Worm (Caenorhabditis elegans) whole organism, L2 larva: ENCODE results near the gene F28H7.3.

ENCODE experiments used
- C34F6.9 ChIP-seq: fragments of 150-350 bp; optimal IDR thresholded peaks from 2 replicates; lab custom pipeline; 2014; ENCODE audit warnings: missing biosample characterization, missing genetic modification characterization
- F13H6.1 ChIP-seq: sonication (generic microtip); optimal IDR thresholded peaks from 2 replicates; lab custom pipeline; 2016; ENCODE audit warnings: missing genetic modification characterization, missing compliant biosample characterization
- Y55F3AM.14 ChIP-seq: fragments of 200-800 bp; sonication (Bioruptor generic); optimal IDR thresholded peaks from 2 replicates; lab custom pipeline; 2018; ENCODE audit warnings: mild to moderate bottlenecking, missing genetic modification characterization, missing compliant biosample characterization
- ZK546.5 ChIP-seq: sonication (generic microtip); optimal IDR thresholded peaks from 2 replicates; lab custom pipeline; 2017; ENCODE audit warnings: missing biosample characterization, missing genetic modification characterization
- alr-1 ChIP-seq: fragments of 150-350 bp; optimal IDR thresholded peaks from 2 replicates; lab custom pipeline; 2014; ENCODE audit warnings: missing biosample characterization, missing genetic modification characterization
- aly-2 ChIP-seq: fragments of 150-350 bp; optimal IDR thresholded peaks from 2 replicates; lab custom pipeline; 2014; ENCODE audit warnings: missing biosample characterization, missing genetic modification characterization
- ama-1 ChIP-seq: fragments of 150-350 bp; optimal IDR thresholded peaks from 2 replicates; lab custom pipeline; 2018; ENCODE audit warnings: inconsistent platforms
- blmp-1 ChIP-seq: sonication (generic microtip); optimal IDR thresholded peaks from 2 replicates; lab custom pipeline; 2017; ENCODE audit warnings: missing genetic modification characterization, mild to moderate bottlenecking, missing compliant biosample characterization, antibody characterized with exemption, moderate library complexity; ENCODE audit not compliant: insufficient read depth
- ceh-16 ChIP-seq: fragments of 150-350 bp; optimal IDR thresholded peaks from 2 replicates; lab custom pipeline; 2014; ENCODE audit warnings: missing biosample characterization, missing genetic modification characterization
- crh-2 ChIP-seq: sonication (generic microtip); optimal IDR thresholded peaks from 2 replicates; lab custom pipeline; 2017; ENCODE audit warnings: missing biosample characterization, missing genetic modification characterization
- egl-27 ChIP-seq: sonication (generic microtip); optimal IDR thresholded peaks from 3 replicates; lab custom pipeline; 2017; ENCODE audit warnings: missing biosample characterization, missing genetic modification reagents, missing genetic modification characterization
- elt-1 ChIP-seq: fragments of 150-350 bp; optimal IDR thresholded peaks from 2 replicates; lab custom pipeline; 2014; ENCODE audit warnings: missing biosample characterization, missing genetic modification characterization
- elt-3 ChIP-seq: sonication (generic microtip); optimal IDR thresholded peaks from 2 replicates; lab custom pipeline; 2017; ENCODE audit warnings: missing biosample characterization, missing genetic modification characterization
- fos-1 ChIP-seq: fragments of 150-350 bp; optimal IDR thresholded peaks from 2 replicates; lab custom pipeline; 2014; ENCODE audit warnings: missing biosample characterization, missing genetic modification characterization
- gmeb-1 ChIP-seq: fragments of 150-350 bp; optimal IDR thresholded peaks from 2 replicates; lab custom pipeline; 2014; ENCODE audit warnings: missing biosample characterization, missing genetic modification characterization
- lin-11 ChIP-seq: fragments of 150-350 bp; sonication (generic microtip); optimal IDR thresholded peaks from 2 replicates; lab custom pipeline; 2014; ENCODE audit warnings: missing biosample characterization, missing genetic modification characterization, inconsistent platforms, mixed read lengths
- lin-13 ChIP-seq: fragments of 150-350 bp; optimal IDR thresholded peaks from 2 replicates; lab custom pipeline; 2014; ENCODE audit warnings: missing biosample characterization, missing genetic modification reagents, missing genetic modification characterization
- lsy-2 ChIP-seq, 2 experiments: fragments of 150-350 bp in 1 of 2; sonication (generic microtip) in 1 of 2; optimal IDR thresholded peaks; 2 replicates each; lab custom pipeline; 2014 to 2017; ENCODE audit warnings: missing biosample characterization in 2 of 2, missing genetic modification characterization in 2 of 2
- mab-5 ChIP-seq: fragments of 150-350 bp; optimal IDR thresholded peaks from 2 replicates; lab custom pipeline; 2014; ENCODE audit warnings: missing biosample characterization, missing genetic modification characterization
- mdl-1 ChIP-seq, 2 experiments: fragments of 150-350 bp in 1 of 2; sonication (generic microtip) in 1 of 2; optimal IDR thresholded peaks; 2 replicates each; lab custom pipeline; 2017; ENCODE audit warnings: missing biosample characterization in 2 of 2, missing genetic modification characterization in 2 of 2
- nhr-10 ChIP-seq: sonication (generic microtip); optimal IDR thresholded peaks from 2 replicates; lab custom pipeline; 2017; ENCODE audit warnings: missing biosample characterization, missing genetic modification characterization
- nhr-11 ChIP-seq: fragments of 150-350 bp; optimal IDR thresholded peaks from 2 replicates; lab custom pipeline; 2014; ENCODE audit warnings: missing biosample characterization, missing genetic modification characterization
- nhr-12 ChIP-seq: fragments of 150-350 bp; optimal IDR thresholded peaks from 2 replicates; lab custom pipeline; 2014; ENCODE audit warnings: missing biosample characterization, missing genetic modification characterization
- nhr-129 ChIP-seq: fragments of 150-350 bp; optimal IDR thresholded peaks from 2 replicates; lab custom pipeline; 2014; ENCODE audit warnings: missing biosample characterization, missing genetic modification characterization
- nhr-21 ChIP-seq: fragments of 150-350 bp; optimal IDR thresholded peaks from 2 replicates; lab custom pipeline; 2014; ENCODE audit warnings: missing biosample characterization, missing genetic modification characterization
- nhr-23 ChIP-seq: fragments of 150-350 bp; optimal IDR thresholded peaks from 2 replicates; lab custom pipeline; 2014; ENCODE audit warnings: missing biosample characterization, missing genetic modification reagents, missing genetic modification characterization
- nhr-25 ChIP-seq: fragments of 150-350 bp; sonication (generic microtip); optimal IDR thresholded peaks from 3 replicates; lab custom pipeline; 2014; ENCODE audit warnings: missing biosample characterization, missing genetic modification characterization
- nhr-6 ChIP-seq: fragments of 150-350 bp; optimal IDR thresholded peaks from 2 replicates; lab custom pipeline; 2014; ENCODE audit warnings: missing biosample characterization, missing genetic modification characterization
- nhr-77 ChIP-seq: fragments of 150-350 bp; optimal IDR thresholded peaks from 2 replicates; lab custom pipeline; 2014; ENCODE audit warnings: missing biosample characterization, missing genetic modification characterization
- sem-4 ChIP-seq: fragments of 150-350 bp; optimal IDR thresholded peaks from 2 replicates; lab custom pipeline; 2014; ENCODE audit warnings: missing biosample characterization, missing genetic modification reagents, missing genetic modification characterization
- skn-1 ChIP-seq: sonication (generic microtip); optimal IDR thresholded peaks from 2 replicates; lab custom pipeline; 2017; ENCODE audit warnings: missing biosample characterization, missing genetic modification characterization
- sma-3 ChIP-seq: sonication (generic microtip); optimal IDR thresholded peaks from 2 replicates; lab custom pipeline; 2016; ENCODE audit warnings: missing genetic modification reagents, missing genetic modification characterization, missing compliant biosample characterization
- sma-9 ChIP-seq, 2 experiments: fragments of 150-350 bp in 1 of 2; sonication (generic microtip) in 1 of 2; optimal IDR thresholded peaks; 2 replicates each; lab custom pipeline; 2014 to 2016; ENCODE audit warnings: missing genetic modification characterization in 2 of 2, mild to moderate bottlenecking in 1 of 2, missing biosample characterization in 1 of 2, missing compliant biosample characterization in 1 of 2, missing genetic modification reagents in 1 of 2, moderate library complexity in 1 of 2
- snpc-4 ChIP-seq: fragments of 150-350 bp; optimal IDR thresholded peaks from 2 replicates; lab custom pipeline; 2014; ENCODE audit warnings: missing biosample characterization, missing genetic modification characterization
- unc-55 ChIP-seq: fragments of 150-350 bp; sonication (generic microtip); optimal IDR thresholded peaks from 3 replicates; lab custom pipeline; 2014; ENCODE audit warnings: missing biosample characterization, missing genetic modification reagents, missing genetic modification characterization
- unc-62 ChIP-seq: fragments of 150-350 bp; optimal IDR thresholded peaks from 2 replicates; lab custom pipeline; 2014; ENCODE audit warnings: missing biosample characterization, missing genetic modification reagents, missing genetic modification characterization
- zag-1 ChIP-seq: fragments of 150-350 bp; optimal IDR thresholded peaks from 2 replicates; lab custom pipeline; 2014; ENCODE audit warnings: missing biosample characterization, missing genetic modification characterization
- ztf-1 ChIP-seq: fragments of 200-800 bp; sonication (Bioruptor generic); conservative IDR thresholded peaks from 2 replicates; pipeline ENCODE4 v1.3.6; 2022; ENCODE audit warnings: missing genetic modification characterization, missing compliant biosample characterization
- ztf-4 ChIP-seq: fragments of 150-350 bp; optimal IDR thresholded peaks from 2 replicates; lab custom pipeline; 2014; ENCODE audit warnings: missing biosample characterization, missing genetic modification characterization

Gene F28H7.3

ce11 chrV:10721912-10722426, 28.6 kb downstream of the F28H7.3 start:
- peak; percentile 90 for TF ChIP-seq blmp-1 (tag; lab: Kevin White, UChicago)
- TF ChIP-seq lsy-2 (tag; optimal IDR thresholded peaks at IDR 0.05; lab: Kevin White, UChicago): peak in 1 of 2 experiments; percentile 52
- no peak for TF ChIP-seq nhr-25
- TF ChIP-seq snpc-4 (tag; lab: Kevin White, UChicago): no peak
- TF ChIP-seq nhr-12 (tag; lab: Kevin White, UChicago): no peak
- no peak for TF ChIP-seq ZK546.5 (tag; lab: Kevin White, UChicago)
- peak; percentile 8 for TF ChIP-seq crh-2 (tag; lab: Kevin White, UChicago)
- peak; percentile 55 for TF ChIP-seq C34F6.9
- peak; percentile 65 for TF ChIP-seq Y55F3AM.14
- peak; percentile 51 for TF ChIP-seq F13H6.1
- TF ChIP-seq fos-1 (tag; lab: Kevin White, UChicago): peak; percentile 23
- TF ChIP-seq mdl-1 (tag; optimal IDR thresholded peaks at IDR 0.05; lab: Kevin White, UChicago): peak in 1 of 2 experiments; percentile 47
- TF ChIP-seq zag-1 (tag; lab: Kevin White, UChicago): peak; percentile 56
- TF ChIP-seq sma-9 (GFP tag; optimal IDR thresholded peaks at IDR 0.05; lab: Kevin White, UChicago): peak; percentile 88
- no peak for TF ChIP-seq sma-9 (tag; optimal IDR thresholded peaks at IDR 0.05; lab: Kevin White, UChicago)
- peak; percentile 70 for TF ChIP-seq sem-4 (tag; lab: Kevin White, UChicago)
- TF ChIP-seq unc-55 (GFP tag; lab: Kevin White, UChicago): peak; percentile 32
- TF ChIP-seq lin-11: peak; percentile 32
- peak; percentile 29 for TF ChIP-seq nhr-129 (tag; lab: Kevin White, UChicago)
- TF ChIP-seq egl-27 (tag; lab: Kevin White, UChicago): peak; percentile 13

ce11 chrV:10721304-10721703, 29.3 kb downstream of the F28H7.3 start:
- TF ChIP-seq sma-9 (GFP tag; optimal IDR thresholded peaks at IDR 0.05; lab: Kevin White, UChicago): peak; percentile 45
- TF ChIP-seq sma-9 (tag; optimal IDR thresholded peaks at IDR 0.05; lab: Kevin White, UChicago): no peak
- TF ChIP-seq lsy-2 (tag; optimal IDR thresholded peaks at IDR 0.05; lab: Kevin White, UChicago): no peak
- no peak for TF ChIP-seq nhr-23
- peak; percentile 41 for TF ChIP-seq unc-55 (GFP tag; lab: Kevin White, UChicago)
- TF ChIP-seq, all 48 proteins: peak for 2

ce11 chrV:10720876-10721275, 29.7 kb downstream of the F28H7.3 start:
- TF ChIP-seq blmp-1 (tag; lab: Kevin White, UChicago) (peak; percentile 22), nhr-25 (peak; percentile 45), alr-1 (tag; lab: Kevin White, UChicago) (no peak), lsy-2 (tag; optimal IDR thresholded peaks at IDR 0.05; lab: Kevin White, UChicago) (no peak)

- peak; percentile 74 for TF ChIP-seq sma-9 (GFP tag; optimal IDR thresholded peaks at IDR 0.05; lab: Kevin White, UChicago)
- no peak for TF ChIP-seq sma-9 (tag; optimal IDR thresholded peaks at IDR 0.05; lab: Kevin White, UChicago)
- no peak for TF ChIP-seq elt-1 (tag; lab: Kevin White, UChicago)
- TF ChIP-seq mab-5 (tag; lab: Kevin White, UChicago): peak; percentile 55
These were observed 30.2 kb downstream of the F28H7.3 start for ce11 chrV:10720303-10720847.

- peak; percentile 90 for TF ChIP-seq nhr-25
- peak; percentile 65 for TF ChIP-seq crh-2 (tag; lab: Kevin White, UChicago)
- no peak for TF ChIP-seq elt-1 (tag; lab: Kevin White, UChicago)
- TF ChIP-seq nhr-129 (tag; lab: Kevin White, UChicago): peak; percentile 97
- TF ChIP-seq elt-3: no peak
- peak; percentile 87 for TF ChIP-seq sma-3 (GFP tag; lab: Kevin White, UChicago)
- TF ChIP-seq nhr-11: no peak
- no peak for TF ChIP-seq alr-1 (tag; lab: Kevin White, UChicago)
- no peak for TF ChIP-seq zag-1 (tag; lab: Kevin White, UChicago)
- peak; percentile 43 for TF ChIP-seq fos-1 (tag; lab: Kevin White, UChicago)
- no peak for TF ChIP-seq lin-13 (GFP tag; lab: Kevin White, UChicago)
- no peak for TF ChIP-seq nhr-10 (tag; lab: Kevin White, UChicago)
- no peak for TF ChIP-seq mab-5 (tag; lab: Kevin White, UChicago)
- TF ChIP-seq ztf-1 (GFP tag; lab: Robert Waterston, UW): no peak
- TF ChIP-seq sma-9 (GFP tag; optimal IDR thresholded peaks at IDR 0.05; lab: Kevin White, UChicago): peak; percentile 93
- TF ChIP-seq sma-9 (tag; optimal IDR thresholded peaks at IDR 0.05; lab: Kevin White, UChicago): no peak
- peak; percentile 73 for TF ChIP-seq C34F6.9
- no peak for TF ChIP-seq egl-27 (tag; lab: Kevin White, UChicago)
- peak; percentile 67 for TF ChIP-seq ama-1
- peak; percentile 15 for TF ChIP-seq ceh-16 (tag; lab: Kevin White, UChicago)
- TF ChIP-seq snpc-4 (tag; lab: Kevin White, UChicago): no peak
- TF ChIP-seq unc-62 (GFP tag; lab: Kevin White, UChicago): no peak
- no peak for TF ChIP-seq nhr-77 (tag; lab: Kevin White, UChicago)
- TF ChIP-seq nhr-21: peak; percentile 81
- no peak for TF ChIP-seq ztf-4 (tag; lab: Kevin White, UChicago)
- peak in 1 of 2 experiments; percentile 76 for TF ChIP-seq mdl-1 (tag; optimal IDR thresholded peaks at IDR 0.05; lab: Kevin White, UChicago)
- peak; percentile 93 for TF ChIP-seq blmp-1 (tag; lab: Kevin White, UChicago)
- peak in 1 of 2 experiments; percentile 44 for TF ChIP-seq lsy-2 (tag; optimal IDR thresholded peaks at IDR 0.05; lab: Kevin White, UChicago)
- TF ChIP-seq skn-1 (tag; lab: Kevin White, UChicago): peak; percentile 9
- no peak for TF ChIP-seq aly-2 (tag; lab: Kevin White, UChicago)
- peak; percentile 52 for TF ChIP-seq nhr-6
- no peak for TF ChIP-seq ZK546.5 (tag; lab: Kevin White, UChicago)
- TF ChIP-seq nhr-12 (tag; lab: Kevin White, UChicago): no peak
- peak; percentile 41 for TF ChIP-seq gmeb-1 (tag; lab: Kevin White, UChicago)
- peak; percentile 94 for TF ChIP-seq Y55F3AM.14
These were observed 30.8 kb downstream of the F28H7.3 start for ce11 chrV:10719833-10720170.
